Worm (Caenorhabditis elegans): ENCODE data around the gene efr-3.

The efr-3 gene

DNA sequence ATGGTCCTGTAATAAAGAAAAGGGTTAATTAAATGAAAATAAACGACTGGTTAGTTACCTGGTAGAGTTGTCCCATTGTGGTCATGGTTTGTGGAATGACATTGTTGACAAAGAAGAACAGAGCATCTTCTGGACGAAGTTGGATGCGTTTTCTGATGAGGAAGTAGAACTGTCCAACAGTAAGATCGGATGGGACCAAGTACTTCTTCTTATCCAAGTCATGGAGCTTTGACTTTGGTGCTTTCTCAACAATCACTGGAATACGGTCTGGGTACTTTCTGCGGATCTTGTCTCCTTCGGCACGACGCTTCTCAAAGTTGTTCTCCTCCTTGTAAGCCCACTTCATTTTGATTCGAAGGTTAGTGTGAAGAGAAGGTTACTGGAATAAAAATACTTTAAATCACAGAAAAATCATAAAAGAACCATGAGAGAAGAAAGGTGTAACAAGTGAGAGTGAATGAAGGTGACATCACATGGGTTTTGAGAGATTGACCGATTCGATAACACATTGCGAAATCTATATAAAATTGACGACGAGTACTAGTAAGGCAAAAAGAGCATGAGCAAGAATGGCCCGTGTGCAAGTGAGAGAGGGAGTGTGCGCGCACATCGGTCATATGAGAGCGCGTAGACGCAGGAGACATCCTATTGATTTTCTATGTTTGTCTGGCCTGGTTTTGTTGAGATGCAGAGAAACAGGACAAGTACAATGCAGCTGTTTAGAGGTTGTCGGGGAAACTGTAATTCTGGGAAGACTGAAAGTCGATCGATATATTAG lies 26.6 kb upstream of the efr-3 start, which contains the start of gene lgg-1 (continued):
- TF ChIP-seq zip-4 (GFP tag; optimal IDR thresholded peaks at IDR 0.05) (peak; percentile 81), blmp-1 (tag; optimal IDR thresholded peaks at IDR 0.05) (peak; percentile 76), lin-15B (tag; optimal IDR thresholded peaks at IDR 0.05) (no peak), jun-1 (tag; optimal IDR thresholded peaks at IDR 0.05) (peak; percentile 67), nhr-237 (tag; optimal IDR thresholded peaks at IDR 0.05) (no peak), mdl-1 (tag; optimal IDR thresholded peaks at IDR 0.05) (peak in 1 of 2 experiments; percentile 70), nhr-90 (tag; optimal IDR thresholded peaks at IDR 0.05; ENCODE audit: poor library complexity) (peak; percentile 25), lir-3 (tag; optimal IDR thresholded peaks at IDR 0.05; ENCODE audit: poor library complexity) (peak; percentile 35), alr-1 (tag; optimal IDR thresholded peaks at IDR 0.05; ENCODE audit: borderline replicate concordance) (no peak), ets-5 (GFP tag; IDR thresholded peaks at IDR 0.05) (no peak), snpc-4 (tag; optimal IDR thresholded peaks at IDR 0.05) (peak; percentile 14), ceh-90 (tag; optimal IDR thresholded peaks at IDR 0.05) (no peak), pqm-1 (tag; optimal IDR thresholded peaks at IDR 0.05) (no peak), sox-4 (tag; optimal IDR thresholded peaks at IDR 0.05) (no peak), sup-37 (GFP tag; optimal IDR thresholded peaks at IDR 0.05) (peak; percentile 35), unc-86 (tag; optimal IDR thresholded peaks at IDR 0.05) (peak; percentile 56), sptf-1 (tag; optimal IDR thresholded peaks at IDR 0.05) (no peak), nhr-47 (tag; optimal IDR thresholded peaks at IDR 0.05) (peak; percentile 62), unc-62 (GFP tag; optimal IDR thresholded peaks at IDR 0.05) (no peak), ama-1 (optimal IDR thresholded peaks at IDR 0.05) (peak; percentile 92), nhr-20 (tag; optimal IDR thresholded peaks at IDR 0.05) (peak; percentile 70), efl-3 (GFP tag; optimal IDR thresholded peaks at IDR 0.05) (no peak), lsy-2 (tag; optimal IDR thresholded peaks at IDR 0.05) (peak; percentile 39 to 61), egl-27 (tag; optimal IDR thresholded peaks at IDR 0.05) (peak in 1 of 2 experiments; percentile 14), snu-23 (GFP tag; optimal IDR thresholded peaks at IDR 0.05) (peak; percentile 83), tlp-1 (tag; optimal IDR thresholded peaks at IDR 0.05) (no peak), nhr-76 (tag; optimal IDR thresholded peaks at IDR 0.05) (no peak), ceh-8 (GFP tag; optimal IDR thresholded peaks at IDR 0.05) (no peak), efl-1 (optimal IDR thresholded peaks at IDR 0.05) (peak; percentile 56 to 58), efl-1 (GFP tag; optimal IDR thresholded peaks at IDR 0.05 in 1 of 2) (peak in 1 of 2 experiments; percentile 95), unc-98 (GFP tag; IDR thresholded peaks at IDR 0.05) (no peak), dpl-1 (GFP tag; optimal IDR thresholded peaks at IDR 0.05) (peak in 2 of 3 experiments; percentile 15 to 20), grh-1 (GFP tag; IDR thresholded peaks at IDR 0.05) (no peak), ceh-82 (tag; optimal IDR thresholded peaks at IDR 0.05) (peak; percentile 33 to 77 (median 44)), Y116A8C.19 (tag; optimal IDR thresholded peaks at IDR 0.05; ENCODE audit: borderline replicate concordance) (no peak), unc-30 (tag; optimal IDR thresholded peaks at IDR 0.05) (no peak), vab-15 (tag; optimal IDR thresholded peaks at IDR 0.05) (peak; percentile 68), ces-1 (GFP tag; optimal IDR thresholded peaks at IDR 0.05) (no peak), nhr-77 (tag; optimal IDR thresholded peaks at IDR 0.05) (no peak), hlh-17 (GFP tag; optimal IDR thresholded peaks at IDR 0.05; ENCODE audit: borderline replicate concordance) (no peak), nhr-85 (tag) (peak; percentile 80), fkh-10 (GFP tag; optimal IDR thresholded peaks at IDR 0.05) (peak; percentile 23), mep-1 (tag; optimal IDR thresholded peaks at IDR 0.05) (peak; percentile 77), mef-2 (tag; optimal IDR thresholded peaks at IDR 0.05) (no peak), elt-3 (tag; optimal IDR thresholded peaks at IDR 0.05) (peak in 1 of 6 experiments; percentile 23), irx-1 (tag; optimal IDR thresholded peaks at IDR 0.05) (no peak), ceh-88 (GFP tag; IDR thresholded peaks at IDR 0.05) (no peak), ztf-11 (tag; optimal IDR thresholded peaks at IDR 0.05) (peak in 1 of 2 experiments; percentile 39), skn-1 (tag; optimal IDR thresholded peaks at IDR 0.05) (peak; percentile 88), C04F5.9 (tag; optimal IDR thresholded peaks at IDR 0.05) (no peak), isw-1 (GFP tag; IDR thresholded peaks at IDR 0.05) (peak; percentile 49), swsn-7 (tag; optimal IDR thresholded peaks at IDR 0.05) (peak; percentile 71)

Measured in whole organism, L1 larva.